Fruit fly (Drosophila melanogaster): Measurements from ENCODE around the gene jus.

dm6 chr3R:29211702-29212101, 16.9 kb upstream of the jus start:
- TF ChIP-seq fru (GFP tag; optimal IDR thresholded peaks at IDR 0.05), result no peak
- no peak for TF ChIP-seq jim (GFP tag; optimal IDR thresholded peaks at IDR 0.05)
- no peak for TF ChIP-seq usp (GFP tag; optimal IDR thresholded peaks at IDR 0.05)
- TF ChIP-seq psq (GFP tag; optimal IDR thresholded peaks at IDR 0.05), result no peak
- TF ChIP-seq br (GFP tag; optimal IDR thresholded peaks at IDR 0.05), result no peak
- no peak for TF ChIP-seq foxo (GFP tag; optimal IDR thresholded peaks at IDR 0.05)
- TF ChIP-seq sv (GFP tag; optimal IDR thresholded peaks at IDR 0.05), result no peak
- no peak for TF ChIP-seq pan (optimal IDR thresholded peaks at IDR 0.05)
- no peak for TF ChIP-seq lola (GFP tag; optimal IDR thresholded peaks at IDR 0.05)
- TF ChIP-seq Myc (optimal IDR thresholded peaks at IDR 0.05), result no peak

Data from whole organism, wandering third instar larva.